Fruit fly (Drosophila melanogaster) whole organism, embryonic: Measurements from ENCODE around the gene CG10801.

Experiments
- Abd-B ChIP-seq: fragments of 200-800 bp; sonication (Bioruptor generic); optimal IDR thresholded peaks from 2 replicates; lab custom pipeline; 2018; ENCODE audit warnings: missing biosample characterization, mild to moderate bottlenecking, missing genetic modification characterization, moderate library complexity
- Antp ChIP-seq: fragments of 200-800 bp; sonication (Bioruptor generic); optimal IDR thresholded peaks from 3 replicates; lab custom pipeline; 2016; ENCODE audit warnings: missing biosample characterization, missing genetic modification characterization
- Bdp1 ChIP-seq: fragments of 200-800 bp; sonication (Bioruptor generic); optimal IDR thresholded peaks from 3 replicates; lab custom pipeline; 2016; ENCODE audit warnings: missing biosample characterization, missing genetic modification characterization
- CG10147 ChIP-seq: fragments of 200-800 bp; sonication (Bioruptor generic); optimal IDR thresholded peaks from 2 replicates; lab custom pipeline; 2019; ENCODE audit warnings: missing biosample characterization, mild to moderate bottlenecking, missing genetic modification characterization, moderate library complexity
- CG10979 ChIP-seq: fragments of 200-800 bp; sonication (Bioruptor generic); optimal IDR thresholded peaks from 2 replicates; lab custom pipeline; 2018; ENCODE audit warnings: missing biosample characterization, mild to moderate bottlenecking, missing genetic modification characterization, moderate library complexity
- CG12744 ChIP-seq: fragments of 200-800 bp; sonication (Bioruptor generic); optimal IDR thresholded peaks from 2 replicates; lab custom pipeline; 2016; ENCODE audit warnings: missing biosample characterization, missing genetic modification characterization
- CG12769 ChIP-seq: fragments of 200-800 bp; sonication (Bioruptor generic); optimal IDR thresholded peaks from 2 replicates; lab custom pipeline; 2019; ENCODE audit warnings: missing biosample characterization, mild to moderate bottlenecking, missing genetic modification characterization, moderate library complexity
- CG14441 ChIP-seq: fragments of 200-800 bp; sonication (Bioruptor generic); IDR thresholded peaks from 2 replicates; pipeline ENCODE4 v1.3.6; 2022; ENCODE audit warnings: missing biosample characterization, missing genetic modification characterization
- CG15696 ChIP-seq: fragments of 200-800 bp; sonication (Bioruptor generic); optimal IDR thresholded peaks from 2 replicates; lab custom pipeline; 2019; ENCODE audit warnings: missing biosample characterization, mild to moderate bottlenecking, missing genetic modification characterization, moderate library complexity
- CG17802 ChIP-seq: fragments of 200-800 bp; sonication (Bioruptor generic); optimal IDR thresholded peaks from 2 replicates; lab custom pipeline; 2018; ENCODE audit warnings: missing biosample characterization, mild to moderate bottlenecking, missing genetic modification characterization, moderate library complexity
- CG2129 ChIP-seq: fragments of 200-800 bp; sonication (Bioruptor generic); IDR thresholded peaks from 2 replicates; pipeline ENCODE4 v1.3.6; 2022; ENCODE audit warnings: missing biosample characterization, missing genetic modification characterization; ENCODE audit not compliant: partially characterized antibody
- CG2678 ChIP-seq: fragments of 200-800 bp; sonication (Bioruptor generic); optimal IDR thresholded peaks from 3 replicates; lab custom pipeline; 2019; ENCODE audit warnings: missing biosample characterization, mild to moderate bottlenecking, missing genetic modification characterization, moderate library complexity
- CG32772 ChIP-seq: fragments of 200-800 bp; sonication (Bioruptor generic); IDR thresholded peaks from 2 replicates; pipeline ENCODE4 v1.3.6; 2022; ENCODE audit warnings: missing biosample characterization, missing genetic modification characterization
- CG3407 ChIP-seq: fragments of 200-800 bp; sonication (Bioruptor generic); optimal IDR thresholded peaks from 2 replicates; lab custom pipeline; 2018; ENCODE audit warnings: missing biosample characterization, mild to moderate bottlenecking, missing genetic modification characterization
- CG34224 ChIP-seq: fragments of 200-800 bp; sonication (Bioruptor generic); IDR thresholded peaks from 3 replicates; pipeline ENCODE4 v1.3.6; 2022; ENCODE audit warnings: missing biosample characterization, missing genetic modification characterization; ENCODE audit not compliant: partially characterized antibody
- CG42726 ChIP-seq: fragments of 200-800 bp; sonication (Bioruptor generic); IDR thresholded peaks from 2 replicates; pipeline ENCODE4 v1.3.6; 2022; ENCODE audit warnings: missing biosample characterization, missing genetic modification characterization; ENCODE audit not compliant: partially characterized antibody
- CG4707 ChIP-seq: fragments of 200-800 bp; sonication (Bioruptor generic); optimal IDR thresholded peaks from 2 replicates; lab custom pipeline; 2018; ENCODE audit warnings: missing biosample characterization, mild to moderate bottlenecking, missing genetic modification characterization, moderate library complexity
- CG5245 ChIP-seq: fragments of 200-800 bp; sonication (Bioruptor generic); optimal IDR thresholded peaks from 3 replicates; lab custom pipeline; 2016; ENCODE audit warnings: missing biosample characterization, missing genetic modification characterization
- CG7839 ChIP-seq: fragments of 200-800 bp; sonication (Bioruptor generic); optimal IDR thresholded peaks from 3 replicates; lab custom pipeline; 2018; ENCODE audit warnings: missing biosample characterization, mild to moderate bottlenecking, missing genetic modification characterization, moderate library complexity
- CG9727 ChIP-seq: fragments of 200-800 bp; sonication (Bioruptor generic); optimal IDR thresholded peaks from 3 replicates; lab custom pipeline; 2017; ENCODE audit warnings: missing biosample characterization, mild to moderate bottlenecking, missing genetic modification characterization
- D19A ChIP-seq: fragments of 200-800 bp; optimal IDR thresholded peaks from 3 replicates; lab custom pipeline; 2019; ENCODE audit warnings: missing biosample characterization, mild to moderate bottlenecking, missing genetic modification characterization, moderate library complexity
- Ets97D ChIP-seq: fragments of 200-800 bp; sonication (Bioruptor generic); optimal IDR thresholded peaks from 3 replicates; lab custom pipeline; 2016; ENCODE audit warnings: missing biosample characterization, missing genetic modification characterization
- Fer3 ChIP-seq: fragments of 200-800 bp; sonication (Bioruptor generic); optimal IDR thresholded peaks from 2 replicates; lab custom pipeline; 2018; ENCODE audit warnings: missing biosample characterization, mild to moderate bottlenecking, missing genetic modification characterization, moderate library complexity
- H15 ChIP-seq: fragments of 200-800 bp; sonication (Bioruptor generic); IDR thresholded peaks from 3 replicates; pipeline ENCODE4 v1.3.6; 2022; ENCODE audit warnings: missing biosample characterization, missing genetic modification characterization
- HmgD ChIP-seq: fragments of 200-800 bp; sonication (Bioruptor generic); optimal IDR thresholded peaks from 3 replicates; lab custom pipeline; 2016; ENCODE audit warnings: missing biosample characterization, missing genetic modification characterization
- MBD-R2 ChIP-seq: fragments of 200-800 bp; sonication (Bioruptor generic); IDR thresholded peaks from 2 replicates; pipeline ENCODE4 v1.3.6; 2022; ENCODE audit warnings: missing biosample characterization, missing genetic modification characterization
- NC2α ChIP-seq: fragments of 200-800 bp; sonication (Bioruptor generic); optimal IDR thresholded peaks from 2 replicates; lab custom pipeline; 2016; ENCODE audit warnings: missing biosample characterization, missing genetic modification characterization
- Oaz ChIP-seq: fragments of 200-800 bp; sonication (Bioruptor generic); IDR thresholded peaks from 2 replicates; pipeline ENCODE4 v1.3.6; 2022; ENCODE audit warnings: missing biosample characterization, missing genetic modification characterization
- PHDP ChIP-seq: fragments of 200-800 bp; sonication (Bioruptor generic); optimal IDR thresholded peaks from 3 replicates; lab custom pipeline; 2018; ENCODE audit warnings: missing biosample characterization, mild to moderate bottlenecking, missing genetic modification characterization, moderate library complexity
- Sox100B ChIP-seq: fragments of 200-800 bp; sonication (Bioruptor generic); optimal IDR thresholded peaks from 3 replicates; lab custom pipeline; 2018; ENCODE audit warnings: missing biosample characterization, mild to moderate bottlenecking, missing genetic modification characterization
- Ssrp ChIP-seq: fragments of 200-800 bp; sonication (Bioruptor generic); optimal IDR thresholded peaks from 2 replicates; lab custom pipeline; 2018; ENCODE audit warnings: missing biosample characterization, mild to moderate bottlenecking, missing genetic modification characterization, moderate library complexity
- Xrp1 ChIP-seq: fragments of 200-800 bp; sonication (Bioruptor generic); IDR thresholded peaks from 2 replicates; pipeline ENCODE4 v1.3.6; 2022; ENCODE audit warnings: missing biosample characterization, missing genetic modification characterization
- ara ChIP-seq: fragments of 200-800 bp; sonication (Bioruptor generic); IDR thresholded peaks from 2 replicates; pipeline ENCODE4 v1.3.6; 2022; ENCODE audit warnings: missing biosample characterization, missing genetic modification characterization
- ash1 ChIP-seq: fragments of 200-800 bp; sonication (Bioruptor generic); optimal IDR thresholded peaks from 2 replicates; lab custom pipeline; 2018; ENCODE audit warnings: missing biosample characterization, mild to moderate bottlenecking, missing genetic modification characterization
- cg ChIP-seq: fragments of 200-800 bp; sonication (Bioruptor generic); optimal IDR thresholded peaks from 3 replicates; lab custom pipeline; 2019; ENCODE audit warnings: missing biosample characterization, mild to moderate bottlenecking, missing genetic modification characterization, moderate library complexity
- chn ChIP-seq: fragments of 200-800 bp; sonication (Bioruptor generic); optimal IDR thresholded peaks from 2 replicates; lab custom pipeline; 2016; ENCODE audit warnings: missing biosample characterization, missing genetic modification characterization
- danr ChIP-seq: fragments of 200-800 bp; sonication (Bioruptor generic); IDR thresholded peaks from 2 replicates; pipeline ENCODE4 v1.3.6; 2022; ENCODE audit warnings: missing biosample characterization, missing genetic modification characterization
- dati ChIP-seq: fragments of 200-800 bp; sonication (Bioruptor generic); IDR thresholded peaks from 2 replicates; pipeline ENCODE4 v1.3.6; 2022; ENCODE audit warnings: missing biosample characterization, missing genetic modification characterization
- dimm ChIP-seq: fragments of 200-800 bp; sonication (Bioruptor generic); IDR thresholded peaks from 2 replicates; pipeline ENCODE4 v1.3.6; 2022; ENCODE audit warnings: missing biosample characterization, missing genetic modification characterization
- fd96Cb ChIP-seq: fragments of 200-800 bp; sonication (Bioruptor generic); optimal IDR thresholded peaks from 2 replicates; lab custom pipeline; 2018; ENCODE audit warnings: missing biosample characterization, mild to moderate bottlenecking, missing genetic modification characterization, moderate library complexity
- ftz-f1 ChIP-seq: fragments of 200-800 bp; sonication (Bioruptor generic); optimal IDR thresholded peaks from 2 replicates; lab custom pipeline; 2016; ENCODE audit warnings: missing biosample characterization, missing genetic modification characterization
- ham ChIP-seq: fragments of 200-800 bp; sonication (Bioruptor generic); IDR thresholded peaks from 2 replicates; pipeline ENCODE4 v1.3.6; 2022; ENCODE audit warnings: missing biosample characterization, missing genetic modification characterization
- jumu ChIP-seq: fragments of 200-800 bp; sonication (Bioruptor generic); optimal IDR thresholded peaks from 3 replicates; lab custom pipeline; 2016; ENCODE audit warnings: missing biosample characterization, missing genetic modification characterization
- mld ChIP-seq: fragments of 200-800 bp; sonication (Bioruptor generic); IDR thresholded peaks from 3 replicates; pipeline ENCODE4 v1.3.6; 2022; ENCODE audit warnings: missing biosample characterization, missing genetic modification characterization; ENCODE audit not compliant: partially characterized antibody
- onecut ChIP-seq: fragments of 200-800 bp; sonication (Bioruptor generic); IDR thresholded peaks from 2 replicates; pipeline ENCODE4 v1.3.6; 2022; ENCODE audit warnings: missing biosample characterization, missing genetic modification characterization
- otp ChIP-seq: fragments of 200-800 bp; sonication (Bioruptor generic); IDR thresholded peaks from 3 replicates; pipeline ENCODE4, ENCODE4 v1.3.6; 2022; ENCODE audit warnings: missing biosample characterization, missing genetic modification characterization
- pita ChIP-seq: fragments of 200-800 bp; sonication (Bioruptor generic); optimal IDR thresholded peaks from 2 replicates; lab custom pipeline; 2017; ENCODE audit warnings: missing biosample characterization, mild to moderate bottlenecking, missing genetic modification characterization
- schlank ChIP-seq: fragments of 200-800 bp; sonication (Bioruptor generic); optimal IDR thresholded peaks from 2 replicates; lab custom pipeline; 2018; ENCODE audit warnings: missing biosample characterization, mild to moderate bottlenecking, missing genetic modification characterization
- slp2 ChIP-seq: fragments of 200-800 bp; sonication (Bioruptor generic); optimal IDR thresholded peaks from 2 replicates; lab custom pipeline; 2016; ENCODE audit warnings: missing biosample characterization, missing genetic modification characterization
- sr ChIP-seq: fragments of 200-800 bp; sonication (Bioruptor generic); IDR thresholded peaks from 3 replicates; pipeline ENCODE4 v1.3.6; 2022; ENCODE audit warnings: missing biosample characterization, missing genetic modification characterization
- tgo ChIP-seq: fragments of 200-800 bp; sonication (Bioruptor generic); IDR thresholded peaks from 3 replicates; pipeline ENCODE4 v1.3.6; 2022; ENCODE audit warnings: missing biosample characterization, missing genetic modification characterization
- tll ChIP-seq, 2 experiments: fragments of 200-800 bp in 1 of 2; fragments of >200 bp in 1 of 2; sonication (Bioruptor generic) in 1 of 2; optimal IDR thresholded peaks; 2 replicates each; lab custom pipeline; 2017 to 2019; ENCODE audit warnings: missing biosample characterization in 2 of 2, missing genetic modification characterization in 2 of 2, mild to moderate bottlenecking in 1 of 2, moderate library complexity in 1 of 2

Gene CG10801

DNA sequence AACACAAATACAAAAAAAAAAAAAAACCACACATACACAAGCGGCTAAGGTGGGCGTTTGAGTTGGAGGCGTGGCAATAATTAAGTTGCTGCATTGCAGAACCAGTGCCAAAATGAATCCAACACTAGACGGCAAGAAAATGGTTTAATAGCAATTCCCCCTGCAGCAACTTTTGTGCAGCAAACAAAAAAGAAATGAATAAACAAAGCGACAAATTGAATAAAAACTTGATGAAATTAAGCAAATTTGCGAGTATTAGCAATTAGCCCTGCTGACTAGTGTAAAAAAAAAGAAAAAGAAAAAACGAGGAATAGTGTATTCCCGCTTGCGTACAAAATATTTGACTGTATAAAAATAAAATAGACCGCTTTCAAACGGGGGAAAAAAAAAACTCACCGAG, 5.7 kb upstream of the CG10801 start (continued):
- TF ChIP-seq NC2α (GFP tag; lab: Kevin White, UChicago) (no peak), Ssrp (tag; lab: Kevin White, UChicago) (peak; percentile 14), chn (GFP tag; lab: Kevin White, UChicago) (no peak), Sox100B (GFP tag; lab: Kevin White, UChicago) (no peak), PHDP (tag; lab: Kevin White, UChicago) (no peak), D19A (peak; percentile 56), CG9727 (GFP tag; lab: Kevin White, UChicago) (no peak), jumu (no peak), mld (no peak), H15 (GFP tag; lab: Robert Waterston, UW) (no peak), danr (no peak), CG3407 (GFP tag; lab: Kevin White, UChicago) (peak; percentile 16), CG12744 (GFP tag; lab: Kevin White, UChicago) (no peak), CG2129 (GFP tag; lab: Robert Waterston, UW) (no peak), pita (GFP tag; lab: Kevin White, UChicago) (no peak), Xrp1 (GFP tag; lab: Robert Waterston, UW) (peak; percentile 64), CG42726 (GFP tag; lab: Robert Waterston, UW) (no peak), CG5245 (no peak), MBD-R2 (GFP tag; lab: Robert Waterston, UW) (no peak), CG7839 (tag; lab: Kevin White, UChicago) (peak; percentile 7), CG2678 (tag; lab: Kevin White, UChicago) (peak; percentile 20), tgo (GFP tag; lab: Robert Waterston, UW) (no peak), CG15696 (tag; lab: Kevin White, UChicago) (no peak), CG14441 (no peak), HmgD (GFP tag; lab: Kevin White, UChicago) (no peak), CG34224 (GFP tag; lab: Robert Waterston, UW) (no peak), Bdp1 (GFP tag; lab: Kevin White, UChicago) (no peak), sr (GFP tag; lab: Robert Waterston, UW) (no peak), Abd-B (GFP tag; lab: Kevin White, UChicago) (peak; percentile 11), schlank (no peak), CG12769 (no peak), dati (GFP tag; lab: Robert Waterston, UW) (no peak), tll (GFP tag; optimal IDR thresholded peaks at IDR 0.05; lab: Kevin White, UChicago) (no peak), onecut (GFP tag; lab: Robert Waterston, UW) (no peak), fd96Cb (tag; lab: Kevin White, UChicago) (peak; percentile 36), ash1 (no peak), CG10147 (GFP tag; lab: Kevin White, UChicago) (no peak), otp (GFP tag; lab: Robert Waterston, UW) (0 out of 3 replicates have a peak, but pooled peaks have one; percentile 40), ham (no peak), cg (no peak), Antp (GFP tag; lab: Kevin White, UChicago) (no peak), CG4707 (no peak), slp2 (GFP tag; lab: Kevin White, UChicago) (no peak), dimm (GFP tag; lab: Robert Waterston, UW) (no peak), Oaz (no peak), Ets97D (GFP tag; lab: Kevin White, UChicago) (no peak), ftz-f1 (GFP tag; lab: Kevin White, UChicago) (no peak), CG10979 (tag; lab: Kevin White, UChicago) (peak; percentile 38), CG32772 (GFP tag; lab: Robert Waterston, UW) (no peak), ara (GFP tag; lab: Robert Waterston, UW) (no peak), CG17802 (tag; lab: Kevin White, UChicago) (no peak), Fer3 (tag; lab: Kevin White, UChicago) (no peak)
